Worm (Caenorhabditis elegans): Measurements from ENCODE around the gene nhr-91.

ce11 chrX:15285554-15285953 is 23.6 kb upstream of the nhr-91 start:
- TF ChIP-seq dao-5 (tag; optimal IDR thresholded peaks at IDR 0.05): no peak
- no peak for TF ChIP-seq him-1 (tag; optimal IDR thresholded peaks at IDR 0.05)

All from whole organism, L4/young adult.